Worm (Caenorhabditis elegans) whole organism, midembryonic: Measurements from ENCODE around the gene D1046.18.
A peak's percentile ranks its signal among the peaks of the same experiment; 100 is the strongest.

ENCODE experiments used
- T22C8.4 ChIP-seq: fragments of 200-800 bp; sonication (Bioruptor generic); IDR thresholded peaks from 2 replicates; pipeline ENCODE4 v1.3.6; 2022; ENCODE audit warnings: missing genetic modification characterization, missing compliant biosample characterization
- cog-1 ChIP-seq: sonication (generic microtip); optimal IDR thresholded peaks from 2 replicates; lab custom pipeline; 2016; ENCODE audit warnings: missing genetic modification characterization, missing compliant biosample characterization
- flt-1 ChIP-seq: fragments of 200-800 bp; sonication (Bioruptor generic); IDR thresholded peaks from 2 replicates; pipeline ENCODE4 v1.3.6; 2022; ENCODE audit warnings: missing genetic modification characterization, missing compliant biosample characterization
- klf-2 ChIP-seq: fragments of 200-800 bp; sonication (Bioruptor generic); conservative IDR thresholded peaks from 2 replicates; pipeline ENCODE4 v1.3.6; 2022; ENCODE audit warnings: missing genetic modification reagents, missing genetic modification characterization, missing compliant biosample characterization
- med-1 ChIP-seq: sonication (generic microtip); optimal IDR thresholded peaks from 2 replicates; lab custom pipeline; 2017; ENCODE audit warnings: missing genetic modification characterization, mild to moderate bottlenecking, missing compliant biosample characterization, antibody characterized with exemption, missing genetic modification reagents; ENCODE audit not compliant: insufficient read depth
- ref-1 ChIP-seq: fragments of 200-800 bp; sonication (Bioruptor generic); conservative IDR thresholded peaks from 2 replicates; pipeline ENCODE4 v1.3.6; 2022; ENCODE audit warnings: missing genetic modification reagents, missing genetic modification characterization, missing compliant biosample characterization
- tab-1 ChIP-seq: fragments of 200-800 bp; sonication (Bioruptor generic); IDR thresholded peaks from 2 replicates; pipeline ENCODE4 v1.3.6; 2022; ENCODE audit warnings: missing genetic modification characterization, missing compliant biosample characterization
- ztf-23 ChIP-seq: fragments of 200-800 bp; sonication (Bioruptor generic); IDR thresholded peaks from 2 replicates; pipeline ENCODE4 v1.3.6; 2022; ENCODE audit warnings: missing genetic modification reagents, missing genetic modification characterization, missing compliant biosample characterization
- ztf-29 ChIP-seq: fragments of 200-800 bp; sonication (Bioruptor generic); IDR thresholded peaks from 2 replicates; pipeline ENCODE4 v1.3.6; 2022; ENCODE audit warnings: missing genetic modification reagents, missing genetic modification characterization, missing compliant biosample characterization

D1046.18 gene

DNA sequence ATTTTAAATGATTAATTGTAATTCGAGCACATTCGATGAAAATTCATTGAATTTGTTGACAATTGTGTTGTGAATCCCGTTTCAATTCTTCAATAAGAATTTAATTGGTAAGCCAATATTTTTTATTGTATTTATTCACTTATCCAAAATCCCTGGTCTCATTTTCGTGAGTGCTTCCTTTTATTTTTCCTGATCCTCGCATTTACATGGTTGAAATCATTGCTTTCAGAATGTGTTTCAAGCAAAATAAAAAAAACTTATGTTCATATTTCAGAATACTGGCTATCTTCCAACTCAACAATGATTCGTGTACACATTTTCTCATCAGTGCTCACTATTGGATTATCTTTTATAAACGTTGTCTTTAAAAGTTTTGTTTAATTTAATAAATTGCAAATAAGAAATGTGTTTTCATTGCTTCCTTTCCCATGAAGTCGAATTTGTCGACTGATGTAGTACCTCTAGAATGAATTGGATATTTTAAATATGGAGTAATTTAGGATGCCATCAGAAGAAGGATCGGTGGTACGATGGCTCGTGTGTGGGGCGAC lies at the start of gene D1046.18, which contains the start of gene slc-25A26:
Gene D1046.18, plus strand, starts transcription at position 301 of the 551 bp plus-strand sequence.
Gene slc-25A26, plus strand, starts transcription at position 501 of the 551 bp plus-strand sequence.
- no peak for TF ChIP-seq tab-1 (GFP tag; lab: Robert Waterston, UW)
- TF ChIP-seq klf-2 (GFP tag; lab: Robert Waterston, UW), result no peak
- TF ChIP-seq T22C8.4 (GFP tag; lab: Robert Waterston, UW), result no peak
- TF ChIP-seq ztf-29, result no peak

DNA sequence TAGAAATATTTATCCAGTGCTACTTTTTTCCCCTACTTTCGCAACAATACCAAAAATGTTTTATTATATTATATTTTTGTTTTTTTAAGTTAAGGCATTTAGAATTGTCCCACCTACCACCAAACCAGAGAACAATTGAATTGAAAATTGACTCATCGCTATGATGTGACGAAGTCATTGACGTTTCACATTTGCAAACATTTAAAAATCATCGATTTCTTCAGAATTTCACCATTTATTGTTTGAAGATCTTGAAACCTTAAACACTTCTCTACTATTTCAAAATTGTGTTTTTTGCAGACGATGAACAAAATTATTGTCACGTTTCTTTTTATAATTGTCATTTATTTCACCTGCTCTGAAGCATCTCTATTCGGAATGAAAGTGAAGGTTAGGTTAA lies 48.9 kb upstream of the D1046.18 start, which contains the start of gene C09G9.8:
Gene C09G9.8, plus strand, starts transcription at position 301 of the 400 bp plus-strand sequence.
- TF ChIP-seq flt-1 (GFP tag; lab: Robert Waterston, UW), result no peak
- TF ChIP-seq med-1 (GFP tag; lab: Kevin White, UChicago), result no peak
- TF ChIP-seq ztf-23, result no peak

DNA sequence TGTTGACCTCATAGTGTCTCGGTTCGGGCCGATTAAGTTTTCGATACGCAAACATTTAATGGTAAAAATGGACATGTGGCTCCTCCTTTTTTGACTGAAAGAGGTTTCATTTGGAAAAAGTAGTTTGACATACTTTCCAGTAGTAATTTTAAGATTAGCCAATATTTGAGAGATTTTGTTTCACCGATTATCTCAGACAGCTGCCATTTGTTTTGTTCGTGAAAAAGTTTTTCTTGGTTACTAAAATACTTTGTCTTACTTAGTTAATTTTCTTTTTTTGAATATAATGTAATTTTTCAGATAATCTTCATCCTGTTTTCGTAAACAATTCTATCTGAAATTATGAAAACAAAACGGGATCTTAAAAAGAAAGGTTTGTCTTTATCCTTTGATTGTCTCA lies 43.8 kb upstream of the D1046.18 start, which contains the start of gene C09G9.5:
Gene C09G9.5, plus strand, starts transcription at position 301 of the 400 bp plus-strand sequence.
- TF ChIP-seq flt-1 (GFP tag; lab: Robert Waterston, UW), result no peak
- TF ChIP-seq ref-1 (GFP tag; lab: Robert Waterston, UW), result no peak
- TF ChIP-seq med-1 (GFP tag; lab: Kevin White, UChicago), result no peak
- no peak for TF ChIP-seq klf-2 (GFP tag; lab: Robert Waterston, UW)
- TF ChIP-seq ztf-29, result no peak
- no peak for TF ChIP-seq tab-1 (GFP tag; lab: Robert Waterston, UW)
- TF ChIP-seq cog-1 (tag; lab: Kevin White, UChicago), result no peak

DNA sequence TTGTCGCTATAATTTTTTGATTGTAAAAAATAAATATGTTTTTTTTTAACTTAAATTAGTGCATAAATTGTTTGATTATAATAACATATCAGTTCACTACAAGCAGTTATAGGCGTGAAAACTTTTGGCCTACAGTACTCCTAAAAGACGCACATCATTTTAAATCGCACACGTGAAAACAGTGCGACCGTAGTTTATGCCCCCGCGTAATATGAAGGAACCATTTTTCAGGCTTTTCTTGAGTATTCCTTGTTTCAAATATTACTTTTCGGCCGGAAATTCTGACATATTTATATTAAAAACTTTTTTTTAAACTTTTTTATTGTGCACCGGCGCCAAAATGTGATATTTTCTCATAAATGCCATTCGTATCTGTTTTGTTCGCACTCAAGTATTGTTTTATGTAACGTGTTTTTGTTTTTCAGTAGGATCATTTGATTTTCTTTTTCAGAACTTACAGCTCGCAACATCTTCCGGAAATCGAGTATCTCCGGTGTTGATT lies 41.5 kb upstream of the D1046.18 start, which contains the start of gene oma-1:
Gene oma-1, plus strand, starts transcription at position 452 of the 502 bp plus-strand sequence.
- TF ChIP-seq T22C8.4 (GFP tag; lab: Robert Waterston, UW), result no peak
- TF ChIP-seq cog-1 (tag; lab: Kevin White, UChicago), result no peak
- TF ChIP-seq ztf-29, result no peak
- TF ChIP-seq ref-1 (GFP tag; lab: Robert Waterston, UW), result no peak
- no peak for TF ChIP-seq tab-1 (GFP tag; lab: Robert Waterston, UW)
- no peak for TF ChIP-seq flt-1 (GFP tag; lab: Robert Waterston, UW)
- TF ChIP-seq ztf-23, result no peak
- no peak for TF ChIP-seq med-1 (GFP tag; lab: Kevin White, UChicago)
- TF ChIP-seq klf-2 (GFP tag; lab: Robert Waterston, UW), result no peak

DNA sequence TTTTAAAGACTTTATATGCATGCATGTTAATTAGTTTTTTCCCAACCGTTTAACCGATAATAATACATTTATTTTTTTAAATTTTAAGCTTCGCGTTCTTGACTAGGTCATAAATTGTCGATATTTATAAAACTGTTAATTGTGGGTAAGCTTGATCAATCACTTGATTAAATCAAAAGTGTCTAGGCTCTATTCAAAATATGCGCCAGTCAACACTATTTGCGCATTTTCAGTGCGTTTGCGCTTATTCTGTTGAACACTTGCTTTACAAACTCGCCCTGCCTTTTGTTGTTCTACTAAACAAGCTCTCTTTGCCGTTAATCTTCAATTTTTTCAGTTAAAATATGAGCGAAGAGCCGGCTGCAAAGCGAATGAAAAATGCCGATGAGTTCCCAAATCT lies 38.9 kb upstream of the D1046.18 start, which contains the start of gene spr-2:
Gene spr-2, plus strand, starts transcription at position 332 of the 400 bp plus-strand sequence.
- no peak for TF ChIP-seq cog-1 (tag; lab: Kevin White, UChicago)
- peak; percentile 36; the same call in 1 of the 2 replicates for TF ChIP-seq ztf-29

DNA sequence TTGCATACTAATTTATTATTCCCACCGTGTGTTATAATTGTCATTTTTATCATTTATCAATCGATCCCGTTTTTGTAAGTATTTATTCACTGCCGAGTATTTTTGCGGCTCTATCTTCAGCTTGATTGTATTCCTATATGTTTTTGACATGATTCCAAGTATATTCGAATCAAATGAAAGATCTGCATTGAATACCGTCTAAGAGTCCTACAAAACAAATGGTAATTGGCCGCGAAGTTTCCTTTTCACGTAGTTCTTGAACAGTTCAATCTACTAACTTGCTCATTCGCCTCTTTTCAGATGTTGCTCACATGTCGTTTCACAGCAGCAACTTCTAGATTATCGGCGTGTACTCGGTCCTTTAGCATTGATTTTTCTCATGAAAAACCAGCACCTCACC lies 37.5 kb upstream of the D1046.18 start, which contains the start of gene C27B7.2:
Gene C27B7.2, plus strand, starts transcription at position 301 of the 400 bp plus-strand sequence.
- TF ChIP-seq ztf-29, result no peak
- TF ChIP-seq T22C8.4 (GFP tag; lab: Robert Waterston, UW), result no peak
- no peak for TF ChIP-seq flt-1 (GFP tag; lab: Robert Waterston, UW)
- no peak for TF ChIP-seq med-1 (GFP tag; lab: Kevin White, UChicago)
- TF ChIP-seq cog-1 (tag; lab: Kevin White, UChicago), result no peak
- no peak for TF ChIP-seq ztf-23
- no peak for TF ChIP-seq tab-1 (GFP tag; lab: Robert Waterston, UW)

DNA sequence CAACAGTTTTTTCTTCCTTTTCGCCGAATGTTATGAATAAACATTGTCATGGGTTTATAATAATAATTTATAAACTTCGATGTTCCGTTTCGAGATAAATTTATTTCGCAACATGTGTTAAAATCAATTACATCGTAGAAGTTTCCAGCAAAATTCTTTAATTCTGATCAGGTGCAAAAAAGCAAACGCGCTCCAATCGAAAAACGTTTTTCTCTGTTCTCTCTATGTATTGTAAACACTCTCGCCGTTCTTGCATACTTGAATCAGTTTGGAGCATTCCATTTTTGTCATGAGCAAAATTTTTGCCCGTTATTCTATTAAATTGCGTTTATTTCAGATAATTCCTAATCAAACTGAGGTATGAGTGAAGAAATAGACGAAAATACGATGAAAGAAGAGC lies 36.3 kb upstream of the D1046.18 start, which contains the start of gene rad-54.L2:
Gene rad-54.L2, plus strand, starts transcription at position 332 of the 400 bp plus-strand sequence.
- TF ChIP-seq cog-1 (tag; lab: Kevin White, UChicago), result no peak
- TF ChIP-seq med-1 (GFP tag; lab: Kevin White, UChicago), result no peak
- no peak for TF ChIP-seq tab-1 (GFP tag; lab: Robert Waterston, UW)
- TF ChIP-seq klf-2 (GFP tag; lab: Robert Waterston, UW), result no peak
- no peak for TF ChIP-seq ztf-23
- no peak for TF ChIP-seq ztf-29
- TF ChIP-seq T22C8.4 (GFP tag; lab: Robert Waterston, UW), result no peak
- no peak for TF ChIP-seq ref-1 (GFP tag; lab: Robert Waterston, UW)
- no peak for TF ChIP-seq flt-1 (GFP tag; lab: Robert Waterston, UW)

DNA sequence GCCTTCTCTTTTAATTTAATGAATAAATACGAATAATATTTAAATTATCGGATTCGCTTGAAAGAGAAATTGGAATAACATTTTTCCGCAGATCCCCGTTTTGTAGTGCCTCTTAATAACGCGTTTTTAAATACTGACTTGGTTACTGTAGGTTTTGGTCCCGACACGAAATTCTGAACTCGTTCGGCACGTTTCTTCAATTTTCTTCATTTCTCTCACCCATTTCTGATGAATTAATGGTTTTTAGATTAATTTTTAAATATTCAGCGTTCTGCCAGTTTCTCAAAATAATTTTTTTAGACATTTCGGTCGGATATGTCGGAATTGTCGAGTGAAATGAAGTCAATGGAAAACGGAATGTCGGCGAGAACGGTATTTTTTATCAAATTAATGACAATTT lies 28.7 kb upstream of the D1046.18 start, which contains the start of gene C27B7.5:
Gene C27B7.5, plus strand, starts transcription at position 301 of the 400 bp plus-strand sequence.
- TF ChIP-seq ref-1 (GFP tag; lab: Robert Waterston, UW), result no peak

DNA sequence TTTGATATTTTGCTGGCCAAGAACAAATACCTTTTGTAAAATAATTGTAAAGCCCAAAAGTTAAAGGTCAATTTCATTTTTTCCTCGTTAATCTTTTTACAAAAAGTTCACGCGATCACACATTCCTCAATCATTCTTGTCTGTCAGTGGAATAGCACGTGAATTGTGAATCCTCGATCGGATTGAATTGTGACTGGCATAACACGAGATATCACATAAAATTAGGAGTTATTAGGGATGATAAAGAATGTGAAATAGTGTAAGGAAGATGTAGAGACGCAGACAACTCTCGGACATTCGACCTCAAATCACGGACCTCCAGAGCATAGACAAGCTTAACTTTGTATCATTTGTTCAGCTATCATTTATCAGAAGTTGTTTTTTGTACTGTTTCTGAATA lies 23.9 kb upstream of the D1046.18 start, which contains the start of gene C27B7.6:
Gene C27B7.6, minus strand, starts transcription at position 182 of the 400 bp plus-strand sequence.
- TF ChIP-seq T22C8.4 (GFP tag; lab: Robert Waterston, UW) (no peak), flt-1 (GFP tag; lab: Robert Waterston, UW) (no peak), ref-1 (GFP tag; lab: Robert Waterston, UW) (no peak), ztf-23 (no peak), ztf-29 (no peak), med-1 (GFP tag; lab: Kevin White, UChicago) (no peak), cog-1 (tag; lab: Kevin White, UChicago) (no peak), tab-1 (GFP tag; lab: Robert Waterston, UW) (no peak), klf-2 (GFP tag; lab: Robert Waterston, UW) (no peak)

DNA sequence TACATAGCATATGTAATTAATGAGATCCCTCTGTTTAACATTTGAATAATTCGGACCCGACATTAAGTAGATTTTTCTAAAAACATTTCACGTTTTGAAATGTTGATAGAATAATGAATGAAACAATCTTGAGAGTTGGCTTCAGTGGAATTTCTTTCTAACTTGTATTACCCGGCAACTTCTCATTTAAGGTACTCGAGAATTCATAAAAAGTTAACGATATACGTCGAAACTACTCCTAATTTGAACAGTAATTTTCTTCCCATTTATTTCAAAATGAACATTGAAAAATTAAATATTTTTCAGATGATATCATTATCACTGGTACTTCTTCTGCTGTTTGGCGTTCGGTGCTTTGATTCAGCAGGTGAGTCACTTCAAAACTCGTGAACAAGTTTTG lies 23.3 kb upstream of the D1046.18 start, which contains the start of gene C27B7.7:
Gene C27B7.7, plus strand, starts transcription at position 301 of the 400 bp plus-strand sequence.
- TF ChIP-seq med-1 (GFP tag; lab: Kevin White, UChicago), result no peak
- no peak for TF ChIP-seq ztf-23
- TF ChIP-seq klf-2 (GFP tag; lab: Robert Waterston, UW), result no peak
- TF ChIP-seq flt-1 (GFP tag; lab: Robert Waterston, UW), result no peak
- no peak for TF ChIP-seq tab-1 (GFP tag; lab: Robert Waterston, UW)
- TF ChIP-seq ztf-29, result no peak
